Fruit fly (Drosophila melanogaster): ENCODE results near the gene Spag1.

The Spag1 gene

dm6 chr3R:26953478-26953874 lies 5.8 kb downstream of the Spag1 start (continued):
- TF ChIP-seq lilli (GFP tag; optimal IDR thresholded peaks at IDR 0.05) (peak; percentile 43), CG17829 (tag; optimal IDR thresholded peaks at IDR 0.05) (no peak), ato (GFP tag; IDR thresholded peaks at IDR 0.05; ENCODE audit: partially characterized antibody) (no peak), CG8765 (GFP tag; IDR thresholded peaks at IDR 0.05) (peak; percentile 15; the same call in 1 of the 2 replicates), CG4854 (GFP tag; optimal IDR thresholded peaks at IDR 0.05) (no peak), en (GFP tag; optimal IDR thresholded peaks at IDR 0.05) (peak; percentile 8), so (GFP tag; IDR thresholded peaks at IDR 0.05) (no peak), CG31388 (GFP tag; optimal IDR thresholded peaks at IDR 0.05) (no peak), Hsf (GFP tag; optimal IDR thresholded peaks at IDR 0.05) (peak; percentile 57), phol (tag; optimal IDR thresholded peaks at IDR 0.05) (peak; percentile 10), Fer1 (GFP tag; optimal IDR thresholded peaks at IDR 0.05) (no peak), CG5245 (GFP tag; optimal IDR thresholded peaks at IDR 0.05) (no peak), chm (GFP tag; IDR thresholded peaks at IDR 0.05) (no peak), hbn (GFP tag; IDR thresholded peaks at IDR 0.05; ENCODE audit: partially characterized antibody) (no peak), CG18619 (GFP tag; optimal IDR thresholded peaks at IDR 0.05) (no peak), CG16779 (GFP tag; IDR thresholded peaks at IDR 0.05) (no peak), HmgZ (tag; optimal IDR thresholded peaks at IDR 0.05) (peak; percentile 20), CG6765 (GFP tag; optimal IDR thresholded peaks at IDR 0.05) (no peak), CG14441 (GFP tag; IDR thresholded peaks at IDR 0.05) (no peak), CG8290 (GFP tag; optimal IDR thresholded peaks at IDR 0.05) (no peak), CG8290 (tag; optimal IDR thresholded peaks at IDR 0.05) (peak in 1 of 2 experiments; percentile 13), Neu2 (GFP tag; optimal IDR thresholded peaks at IDR 0.05; ENCODE audit: borderline replicate concordance) (no peak), NfI (GFP tag; optimal IDR thresholded peaks at IDR 0.05) (peak; percentile 19), CG15073 (GFP tag; optimal IDR thresholded peaks at IDR 0.05) (no peak), CG9609 (GFP tag; optimal IDR thresholded peaks at IDR 0.05) (peak; percentile 15), Aef1 (GFP tag; IDR thresholded peaks at IDR 0.05) (no peak), CG9437 (GFP tag; optimal IDR thresholded peaks at IDR 0.05) (no peak), Hand (GFP tag; optimal IDR thresholded peaks at IDR 0.05) (no peak), lbe (GFP tag; optimal IDR thresholded peaks at IDR 0.05) (no peak), CG34422 (GFP tag; IDR thresholded peaks at IDR 0.05) (no peak), zen (tag; optimal IDR thresholded peaks at IDR 0.05) (no peak), CG8359 (GFP tag; optimal IDR thresholded peaks at IDR 0.05; ENCODE audit: borderline replicate concordance) (no peak), HHEX (GFP tag; optimal IDR thresholded peaks at IDR 0.05) (no peak), ase (GFP tag; IDR thresholded peaks at IDR 0.05) (no peak), Sin3A (optimal IDR thresholded peaks at IDR 0.05) (no peak), schlank (tag; optimal IDR thresholded peaks at IDR 0.05) (no peak), Hr39 (optimal IDR thresholded peaks at IDR 0.05) (no peak), grn (GFP tag; optimal IDR thresholded peaks at IDR 0.05) (no peak), Adf1 (GFP tag; IDR thresholded peaks at IDR 0.05) (no peak), fu2 (GFP tag; optimal IDR thresholded peaks at IDR 0.05) (peak; percentile 43), nerfin-2 (GFP tag; IDR thresholded peaks at IDR 0.05; ENCODE audit: partially characterized antibody) (no peak), Dek (tag; optimal IDR thresholded peaks at IDR 0.05) (no peak), Six4 (GFP tag; optimal IDR thresholded peaks at IDR 0.05) (no peak), Awh (GFP tag; IDR thresholded peaks at IDR 0.05) (no peak), gsb (GFP tag; IDR thresholded peaks at IDR 0.05) (0 out of 2 replicates have a peak, but pooled peaks have one; percentile 21), Hr51 (GFP tag; optimal IDR thresholded peaks at IDR 0.05) (peak in 1 of 2 experiments; percentile 39), MTF-1 (GFP tag; optimal IDR thresholded peaks at IDR 0.05; ENCODE audit: borderline replicate concordance) (no peak), CG1832 (GFP tag; optimal IDR thresholded peaks at IDR 0.05) (no peak), CG1233 (GFP tag; optimal IDR thresholded peaks at IDR 0.05) (no peak), CG10274 (GFP tag; optimal IDR thresholded peaks at IDR 0.05) (no peak), Trl (optimal IDR thresholded peaks at IDR 0.05) (no peak), Trl (GFP tag; optimal IDR thresholded peaks at IDR 0.05) (peak; percentile 35), trem (tag; optimal IDR thresholded peaks at IDR 0.05) (no peak)
